Worm (Caenorhabditis elegans): ENCODE results near the gene F10E7.5.
"Not testable (repeated sequence)": the region's sequence is repeated elsewhere in the genome, so short reads cannot be mapped to it uniquely, and the experiment has no call there.

- not testable (repeated sequence) for TF ChIP-seq nhr-25 (tag; optimal IDR thresholded peaks at IDR 0.05; ENCODE audit: borderline replicate concordance, insufficient read depth); unc-62 (GFP tag; optimal IDR thresholded peaks at IDR 0.05 in 1 of 2); unc-62 (tag; optimal IDR thresholded peaks at IDR 0.05); fkh-10 (GFP tag; optimal IDR thresholded peaks at IDR 0.05); jun-1 (tag; optimal IDR thresholded peaks at IDR 0.05); fos-1 (tag; optimal IDR thresholded peaks at IDR 0.05); unc-130 (GFP tag; optimal IDR thresholded peaks at IDR 0.05); ceh-32 (tag; optimal IDR thresholded peaks at IDR 0.05; ENCODE audit: poor library complexity)
Measured at ce11 chrII:7153095-7153494, 41.3 kb downstream of the F10E7.5 start.

All from whole organism, L4 larva.